Fruit fly (Drosophila melanogaster) Kc167 (cell line): Measurements from ENCODE around the gene CG34181.

ENCODE experiments used
- Myc ChIP-seq: fragments of >200 bp; optimal IDR thresholded peaks from 2 replicates; lab custom pipeline; 2017; ENCODE audit warnings: missing external identifiers
- Sin3A ChIP-seq: fragments of >200 bp; optimal IDR thresholded peaks from 2 replicates; lab custom pipeline; 2018; ENCODE audit warnings: missing external identifiers
- h ChIP-seq: fragments of >200 bp; optimal IDR thresholded peaks from 3 replicates; lab custom pipeline; 2018; ENCODE audit warnings: missing external identifiers
- insv ChIP-seq: fragments of >200 bp; optimal IDR thresholded peaks from 3 replicates; lab custom pipeline; 2018; ENCODE audit warnings: missing external identifiers
- psq ChIP-seq: fragments of >200 bp; optimal IDR thresholded peaks from 2 replicates; lab custom pipeline; 2017; ENCODE audit warnings: missing external identifiers

- TF ChIP-seq insv (lab: Kevin White, UChicago) (no peak), psq (lab: Kevin White, UChicago) (no peak), Sin3A (lab: Kevin White, UChicago) (no peak), Myc (lab: Kevin White, UChicago) (no peak), h (no peak)
These were observed 17.3 kb upstream of the CG34181 start, which contains the start of gene CG13110 for dm6 chr2L:9350170-9350569.
